Worm (Caenorhabditis elegans) whole organism, L1 larva: ENCODE data around the gene dcn-1.

Experiments
- blmp-1 ChIP-seq: fragments of 150-350 bp; optimal IDR thresholded peaks from 2 replicates; lab custom pipeline; 2014; ENCODE audit warnings: missing biosample characterization, missing genetic modification characterization
- nhr-71 ChIP-seq: sonication (generic microtip); optimal IDR thresholded peaks from 2 replicates; lab custom pipeline; 2016; ENCODE audit warnings: mild to moderate bottlenecking, missing genetic modification characterization, moderate library complexity, missing compliant biosample characterization
- pqm-1 ChIP-seq: sonication (generic microtip); optimal IDR thresholded peaks from 3 replicates; lab custom pipeline; 2017; ENCODE audit warnings: missing biosample characterization, missing genetic modification characterization
- snpc-4 ChIP-seq: fragments of 150-350 bp; optimal IDR thresholded peaks from 2 replicates; lab custom pipeline; 2014; ENCODE audit warnings: missing biosample characterization, missing genetic modification characterization
- tbx-2 ChIP-seq: sonication (generic microtip); optimal IDR thresholded peaks from 2 replicates; lab custom pipeline; 2016; ENCODE audit warnings: missing genetic modification characterization, missing compliant biosample characterization
- ztf-11 ChIP-seq, 2 experiments: sonication (generic microtip); optimal IDR thresholded peaks; 2 replicates each; lab custom pipeline; 2016 to 2017; ENCODE audit warnings: missing genetic modification characterization in 2 of 2, missing biosample characterization in 1 of 2, missing compliant biosample characterization in 1 of 2
- ztf-4 ChIP-seq: fragments of 150-350 bp; optimal IDR thresholded peaks from 2 replicates; lab custom pipeline; 2014; ENCODE audit warnings: missing biosample characterization, missing genetic modification characterization

DNA sequence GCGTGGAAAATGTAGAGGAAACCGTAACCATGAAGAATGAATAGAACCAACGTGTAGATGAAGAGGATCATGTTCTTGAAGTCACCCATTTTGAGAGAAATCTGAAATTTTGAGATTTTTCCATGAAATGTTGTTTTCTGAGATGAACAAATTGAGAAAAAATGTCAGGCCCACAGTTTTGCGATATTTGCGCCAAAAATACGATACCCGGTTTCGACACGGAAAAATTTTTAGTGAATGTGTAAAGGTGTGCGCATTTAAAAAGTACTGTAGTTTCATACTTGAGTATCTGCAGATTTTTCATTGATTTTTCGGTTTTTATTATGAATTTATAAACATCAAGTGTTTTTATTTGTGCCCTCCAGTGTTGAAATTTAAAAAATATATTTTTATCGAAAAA, 11.4 kb upstream of the dcn-1 start, which contains the start of gene R10E4.9:
- no peak for TF ChIP-seq ztf-11 (tag; optimal IDR thresholded peaks at IDR 0.05; lab: Kevin White, UChicago)
- TF ChIP-seq snpc-4 (tag; lab: Kevin White, UChicago) = no peak
- TF ChIP-seq tbx-2 = no peak
- TF ChIP-seq nhr-71 (tag; lab: Kevin White, UChicago) = no peak
- TF ChIP-seq pqm-1 (tag; lab: Kevin White, UChicago) = no peak
- TF ChIP-seq ztf-4 (tag; lab: Kevin White, UChicago) = no peak
- no peak for TF ChIP-seq blmp-1 (tag; lab: Kevin White, UChicago)
